Worm (Caenorhabditis elegans): ENCODE results near the gene ZC239.22.
"Not testable (repeated sequence)": the region's sequence is repeated elsewhere in the genome, so short reads cannot be mapped to it uniquely, and the experiment has no call there.

Gene ZC239.22

DNA sequence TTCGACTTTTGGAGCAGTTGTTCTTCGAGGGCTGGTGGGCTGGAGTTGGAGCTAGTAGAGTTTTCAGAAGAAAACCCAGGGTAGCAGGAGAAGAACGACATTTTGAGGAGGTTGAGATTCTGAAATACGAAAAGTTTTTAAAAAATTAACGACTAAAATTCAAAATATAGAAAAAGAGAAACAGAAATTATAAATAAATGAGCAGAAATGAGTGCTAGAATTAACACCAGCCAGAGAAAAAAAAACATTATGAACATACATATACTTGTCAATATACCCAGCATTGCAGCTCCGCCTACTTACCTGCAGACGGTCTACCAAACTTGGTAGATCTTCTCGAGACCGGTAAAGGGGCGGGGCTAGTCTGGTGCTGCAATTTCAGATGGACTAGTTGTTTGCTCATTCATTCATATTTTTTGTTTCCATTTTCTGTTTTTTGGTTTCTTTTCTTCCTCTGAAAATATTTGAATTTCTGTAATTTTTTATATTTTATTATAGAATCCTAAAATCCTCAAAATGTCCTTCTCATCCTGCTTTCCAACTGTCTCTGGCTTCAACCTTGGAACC is 14.1 kb downstream of the ZC239.22 start, which contains the start of the genes ZC239.20 and ZC239.21:
ZC239.20 (minus strand) TSS at position 101 of the 567 bp plus-strand sequence.
ZC239.21 (plus strand) TSS at position 517 of the 567 bp plus-strand sequence.
- TF ChIP-seq flt-1 (GFP tag; IDR thresholded peaks at IDR 0.05) (no peak), ets-7 (tag; optimal IDR thresholded peaks at IDR 0.05) (no peak), tbx-37 (GFP tag; conservative IDR thresholded peaks at IDR 0.05) (no peak), tbx-11 (GFP tag; IDR thresholded peaks at IDR 0.05) (no peak)

DNA sequence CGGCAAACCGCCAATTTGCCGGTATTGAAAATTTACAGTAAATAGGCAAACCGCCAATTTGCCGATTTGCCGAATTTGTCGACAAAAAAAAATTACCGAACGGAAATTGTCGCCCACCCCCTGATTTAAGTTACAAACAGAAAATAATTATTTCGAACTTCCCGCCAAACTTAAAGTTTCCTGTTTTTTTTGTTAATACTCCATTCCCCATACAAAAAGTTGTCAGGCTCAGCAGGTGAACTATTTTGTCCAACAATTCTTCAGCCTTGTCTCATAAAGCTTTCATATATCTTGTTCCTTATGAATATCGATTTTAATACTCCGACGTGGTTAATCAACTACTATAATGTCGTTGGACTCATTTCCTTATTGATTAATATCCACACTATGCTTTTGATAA is 17.2 kb downstream of the ZC239.22 start, which contains the start of gene sri-50:
sri-50 (plus strand) TSS at position 301 of the 400 bp plus-strand sequence.
- no peak for TF ChIP-seq ceh-13 (GFP tag; optimal IDR thresholded peaks at IDR 0.05)

DNA sequence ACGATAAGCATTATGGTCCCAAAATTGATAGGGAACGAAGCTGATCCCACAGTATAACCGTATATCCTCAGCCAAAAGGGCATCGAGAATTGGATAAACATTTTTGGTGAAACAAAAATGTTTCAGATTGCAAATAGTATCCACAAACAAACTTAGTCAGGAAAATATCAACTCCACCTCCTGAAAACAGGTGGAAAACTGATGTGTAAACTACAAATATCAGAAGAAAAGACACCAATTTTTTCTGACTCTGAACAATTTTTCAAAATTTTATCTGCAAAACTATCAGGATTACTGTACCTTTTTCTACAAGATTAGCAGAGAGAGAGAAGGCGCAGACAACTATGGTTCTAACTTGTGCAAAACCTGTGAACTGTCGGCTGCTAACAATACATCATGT is 18.1 kb downstream of the ZC239.22 start, which contains the start of gene sri-53:
sri-53 (minus strand) TSS at position 101 of the 400 bp plus-strand sequence.
- TF ChIP-seq hmbx-1 (tag; optimal IDR thresholded peaks at IDR 0.05) (no peak), pes-1 (GFP tag; IDR thresholded peaks at IDR 0.05) (no peak), ceh-36 (tag; optimal IDR thresholded peaks at IDR 0.05) (no peak), sea-1 (GFP tag; conservative IDR thresholded peaks at IDR 0.05) (no peak), B0310.2 (tag; optimal IDR thresholded peaks at IDR 0.05) (no peak), tbx-11 (GFP tag; IDR thresholded peaks at IDR 0.05) (no peak), flt-1 (GFP tag; IDR thresholded peaks at IDR 0.05) (no peak), F13C5.2 (tag; optimal IDR thresholded peaks at IDR 0.05) (no peak), ceh-13 (GFP tag; optimal IDR thresholded peaks at IDR 0.05) (no peak), scrt-1 (GFP tag; IDR thresholded peaks at IDR 0.05) (no peak)

DNA sequence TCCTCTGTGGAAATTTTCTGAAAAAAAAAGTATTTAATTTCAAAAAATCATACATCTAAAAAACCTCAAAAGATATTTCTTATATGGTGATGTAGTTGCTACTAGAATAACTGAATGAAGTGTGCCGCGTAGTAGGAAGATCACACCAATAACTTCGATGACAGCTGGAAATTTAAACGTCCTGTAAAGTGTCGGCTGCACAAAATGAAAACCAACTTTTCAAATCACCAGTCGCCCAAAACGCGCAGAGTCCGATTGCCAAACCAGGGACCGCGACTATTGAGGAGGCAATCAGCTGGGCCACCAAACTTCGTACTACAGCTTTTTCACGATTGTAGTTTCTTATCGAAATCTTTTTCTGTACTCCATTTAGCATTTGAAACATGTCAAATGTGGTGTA is 19.4 kb downstream of the ZC239.22 start, which contains the start of gene sri-48:
sri-48 (minus strand) TSS at position 101 of the 400 bp plus-strand sequence.
- not testable (repeated sequence) for TF ChIP-seq tbx-11 (GFP tag; IDR thresholded peaks at IDR 0.05); F13C5.2 (tag; optimal IDR thresholded peaks at IDR 0.05); flt-1 (GFP tag; IDR thresholded peaks at IDR 0.05)

DNA sequence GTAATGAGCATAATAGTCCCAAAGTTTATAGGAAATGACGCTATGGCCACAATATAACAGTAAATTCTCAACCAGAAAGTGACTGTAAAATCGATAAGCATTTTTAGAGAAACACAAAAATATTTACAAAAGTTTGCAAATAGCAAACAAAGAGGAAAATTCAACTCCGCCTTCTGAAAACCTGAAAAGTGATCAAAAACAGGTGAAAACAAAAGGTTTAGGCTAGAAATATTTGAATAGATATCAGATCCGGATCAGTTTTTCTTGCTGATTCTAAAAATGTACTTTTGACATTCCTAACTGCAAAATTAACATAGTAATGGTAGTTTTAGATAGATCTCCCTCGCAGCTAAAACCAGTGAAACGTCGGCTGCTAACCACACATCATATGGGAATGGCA is 21.6 kb downstream of the ZC239.22 start, which contains the start of gene sri-51:
sri-51 (minus strand) TSS at position 101 of the 400 bp plus-strand sequence.
- TF ChIP-seq pes-1 (GFP tag; IDR thresholded peaks at IDR 0.05) = no peak
- TF ChIP-seq aly-1 (tag; optimal IDR thresholded peaks at IDR 0.05) = no peak
- TF ChIP-seq flt-1 (GFP tag; IDR thresholded peaks at IDR 0.05) = no peak
- no peak for TF ChIP-seq hnd-1 (tag; optimal IDR thresholded peaks at IDR 0.05)
- no peak for TF ChIP-seq ets-7 (tag; optimal IDR thresholded peaks at IDR 0.05)
- no peak for TF ChIP-seq ceh-36 (tag; optimal IDR thresholded peaks at IDR 0.05)
- no peak for TF ChIP-seq hmg-4 (GFP tag; optimal IDR thresholded peaks at IDR 0.05)
- no peak for TF ChIP-seq B0310.2 (tag; optimal IDR thresholded peaks at IDR 0.05)
- TF ChIP-seq tbx-37 (GFP tag; conservative IDR thresholded peaks at IDR 0.05) = no peak
- no peak for TF ChIP-seq tra-4 (tag; optimal IDR thresholded peaks at IDR 0.05)
- TF ChIP-seq hmbx-1 (tag; optimal IDR thresholded peaks at IDR 0.05) = no peak
- no peak for TF ChIP-seq sea-1 (GFP tag; conservative IDR thresholded peaks at IDR 0.05)
- TF ChIP-seq scrt-1 (GFP tag; IDR thresholded peaks at IDR 0.05) = no peak
- TF ChIP-seq F13C5.2 (tag; optimal IDR thresholded peaks at IDR 0.05) = no peak

DNA sequence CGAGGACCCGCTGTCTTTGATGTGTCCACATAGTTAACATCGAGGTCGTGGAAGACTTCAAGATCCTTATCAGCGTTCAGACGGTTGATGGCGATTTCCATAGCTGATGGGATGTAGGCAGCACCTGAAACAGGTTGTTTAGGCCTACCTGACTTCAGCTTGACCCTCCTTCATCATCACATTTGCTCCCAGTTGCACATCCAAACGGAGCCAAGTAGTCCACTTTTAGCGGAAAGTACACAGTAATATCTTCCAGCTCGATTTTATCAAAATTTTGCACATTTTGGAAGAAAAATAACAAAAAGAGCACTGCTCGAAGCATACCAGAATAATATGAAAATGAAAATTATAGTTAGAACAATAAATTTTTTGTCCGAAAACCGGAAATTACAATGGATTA is 23.7 kb downstream of the ZC239.22 start, which contains the start of gene gcy-15:
gcy-15 (minus strand) TSS at position 101 of the 400 bp plus-strand sequence.
- TF ChIP-seq hmg-4 (GFP tag; optimal IDR thresholded peaks at IDR 0.05) = no peak

DNA sequence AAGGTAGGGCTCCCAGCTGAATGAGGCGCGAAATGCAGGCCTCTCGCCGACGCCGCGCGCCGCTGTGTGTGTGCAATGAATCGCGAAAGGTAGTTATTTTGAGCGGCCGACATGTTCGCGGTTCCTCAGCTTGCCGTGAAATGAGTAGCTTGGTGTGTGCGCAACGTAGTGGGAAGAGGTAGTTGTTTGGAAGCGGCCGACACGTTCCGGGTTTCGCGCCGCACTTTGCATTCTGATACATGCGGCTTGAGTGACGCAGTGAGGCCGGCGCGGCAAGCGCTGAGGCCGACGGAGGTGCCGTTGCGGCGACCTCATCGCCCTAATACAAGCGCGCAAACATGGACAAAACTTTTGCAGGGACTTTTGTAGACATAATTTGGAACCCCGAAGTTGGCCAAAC is 24.9 kb downstream of the ZC239.22 start:
- no peak for TF ChIP-seq ceh-36 (tag; optimal IDR thresholded peaks at IDR 0.05)
- TF ChIP-seq ama-1 (optimal IDR thresholded peaks at IDR 0.05) = no peak
- TF ChIP-seq tra-4 (tag; optimal IDR thresholded peaks at IDR 0.05) = no peak
- no peak for TF ChIP-seq aly-1 (tag; optimal IDR thresholded peaks at IDR 0.05)
- no peak for TF ChIP-seq scrt-1 (GFP tag; IDR thresholded peaks at IDR 0.05)
- TF ChIP-seq hmbx-1 (tag; optimal IDR thresholded peaks at IDR 0.05) = no peak
- TF ChIP-seq ets-7 (tag; optimal IDR thresholded peaks at IDR 0.05) = no peak
- TF ChIP-seq pes-1 (GFP tag; IDR thresholded peaks at IDR 0.05) = no peak
- no peak for TF ChIP-seq flt-1 (GFP tag; IDR thresholded peaks at IDR 0.05)
- TF ChIP-seq hmg-4 (GFP tag; optimal IDR thresholded peaks at IDR 0.05) = no peak
- no peak for TF ChIP-seq sea-1 (GFP tag; conservative IDR thresholded peaks at IDR 0.05)

DNA sequence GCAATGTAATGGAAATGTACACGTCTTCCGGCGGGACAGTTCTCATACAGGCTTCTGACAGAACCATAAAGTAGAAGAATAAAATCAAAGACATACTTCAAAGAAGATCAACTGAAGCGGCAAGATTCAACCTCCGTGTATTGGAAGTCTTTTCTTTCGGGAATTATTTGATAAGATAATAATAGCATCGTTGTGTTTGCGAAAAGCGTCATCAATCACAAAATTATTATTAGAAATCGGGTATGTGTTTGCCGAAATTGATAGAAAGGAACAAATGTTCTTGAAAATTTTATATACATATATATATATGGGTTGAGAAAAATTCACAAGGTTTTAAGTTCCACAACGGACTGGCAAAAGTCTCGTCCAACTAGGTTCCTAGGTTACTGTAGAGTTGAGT is 29.1 kb downstream of the ZC239.22 start, which contains the start of gene Y27F2A.9:
Y27F2A.9 (minus strand) TSS at position 101 of the 400 bp plus-strand sequence.
- not testable (repeated sequence) for TF ChIP-seq hmbx-1 (tag; optimal IDR thresholded peaks at IDR 0.05); ceh-13 (GFP tag; optimal IDR thresholded peaks at IDR 0.05); ceh-36 (tag; optimal IDR thresholded peaks at IDR 0.05)

DNA sequence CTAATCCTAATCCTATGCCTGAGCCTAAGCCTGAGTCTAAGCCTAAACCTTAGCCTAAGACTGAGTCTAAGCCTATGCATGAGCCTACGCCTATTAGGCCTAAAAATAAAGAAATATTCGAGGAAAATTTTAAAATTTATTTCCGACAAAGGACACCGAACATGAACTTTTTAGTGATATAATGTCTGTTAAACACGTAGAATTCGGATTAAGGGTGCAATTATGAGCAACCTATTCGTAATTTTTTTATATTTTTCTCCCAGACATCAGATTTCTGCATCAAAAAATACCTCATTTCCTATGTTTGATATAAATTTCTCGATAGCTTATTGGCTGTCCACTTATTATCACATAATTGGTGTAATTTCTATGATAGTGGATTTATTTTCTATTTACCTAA is 31.6 kb downstream of the ZC239.22 start, which contains the start of gene Y27F2A.11:
Y27F2A.11 (plus strand) TSS at position 301 of the 400 bp plus-strand sequence.
- TF ChIP-seq scrt-1 (GFP tag; IDR thresholded peaks at IDR 0.05); ceh-13 (GFP tag; optimal IDR thresholded peaks at IDR 0.05); B0310.2 (tag; optimal IDR thresholded peaks at IDR 0.05): not testable (repeated sequence)
